Fruit fly (Drosophila melanogaster): ENCODE measurements around the gene Ccdc56.
A peak's percentile ranks its signal among the peaks of the same experiment; 100 is the strongest.

The Ccdc56 gene

DNA sequence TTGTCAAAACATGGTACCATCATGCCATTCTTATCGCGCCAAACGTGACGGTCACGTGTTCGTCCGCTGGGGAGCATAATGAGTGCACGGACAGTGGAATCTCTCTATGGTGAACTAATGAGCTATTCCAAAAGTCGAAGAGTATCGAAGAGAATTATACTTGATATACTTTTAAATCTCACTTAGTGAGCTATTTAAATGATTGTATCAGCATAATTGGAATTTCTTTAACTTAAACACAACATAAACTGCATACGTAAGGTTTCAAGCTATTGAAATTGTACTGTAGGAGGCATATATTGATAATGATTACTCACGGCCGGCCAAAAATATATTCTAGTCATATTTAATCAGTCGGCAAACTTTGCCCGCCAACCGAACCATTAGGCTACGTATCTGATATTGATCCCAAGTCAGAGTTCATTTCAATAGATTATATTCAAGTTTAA lies 12.7 kb downstream of the Ccdc56 start:
- TF ChIP-seq Sox15 (GFP tag; optimal IDR thresholded peaks at IDR 0.05): no peak
- no peak for TF ChIP-seq CG7368 (GFP tag; optimal IDR thresholded peaks at IDR 0.05)
- no peak for TF ChIP-seq Ets96B (tag; optimal IDR thresholded peaks at IDR 0.05)
- no peak for TF ChIP-seq CG1621 (tag; optimal IDR thresholded peaks at IDR 0.05)
- no peak for TF ChIP-seq net (GFP tag; optimal IDR thresholded peaks at IDR 0.05)
- no peak for TF ChIP-seq CG6163 (GFP tag; IDR thresholded peaks at IDR 0.05)
- no peak for TF ChIP-seq Sox14 (GFP tag; optimal IDR thresholded peaks at IDR 0.05)
- no peak for TF ChIP-seq acj6 (GFP tag; optimal IDR thresholded peaks at IDR 0.05)
- TF ChIP-seq esn (GFP tag; optimal IDR thresholded peaks at IDR 0.05): peak; percentile 10
- TF ChIP-seq Hr4 (GFP tag; optimal IDR thresholded peaks at IDR 0.05): no peak
- TF ChIP-seq svp (GFP tag): peak; percentile 87
- no peak for TF ChIP-seq CG10631 (GFP tag; optimal IDR thresholded peaks at IDR 0.05)
- no peak for TF ChIP-seq CG6854 (GFP tag; optimal IDR thresholded peaks at IDR 0.05)
- no peak for TF ChIP-seq CG11902 (GFP tag; optimal IDR thresholded peaks at IDR 0.05)
- TF ChIP-seq dac (GFP tag; optimal IDR thresholded peaks at IDR 0.05): no peak
- TF ChIP-seq spab (GFP tag; optimal IDR thresholded peaks at IDR 0.05): no peak
- no peak for TF ChIP-seq CG8632 (GFP tag; optimal IDR thresholded peaks at IDR 0.05)
- TF ChIP-seq Met (GFP tag; optimal IDR thresholded peaks at IDR 0.05): peak; percentile 11
- no peak for TF ChIP-seq Eip93F (GFP tag; optimal IDR thresholded peaks at IDR 0.05)
- no peak for TF ChIP-seq CG6808 (GFP tag; optimal IDR thresholded peaks at IDR 0.05)
- no peak for TF ChIP-seq CG3032 (tag; optimal IDR thresholded peaks at IDR 0.05)
- TF ChIP-seq Sox102F (GFP tag; optimal IDR thresholded peaks at IDR 0.05): no peak
- TF ChIP-seq Eip78C (GFP tag): peak; percentile 39
- TF ChIP-seq Hr39 (GFP tag; optimal IDR thresholded peaks at IDR 0.05): peak; percentile 8
- no peak for TF ChIP-seq eg (GFP tag; IDR thresholded peaks at IDR 0.05)
- no peak for TF ChIP-seq CG6276 (GFP tag; optimal IDR thresholded peaks at IDR 0.05)
- TF ChIP-seq achi (GFP tag; optimal IDR thresholded peaks at IDR 0.05): no peak
- TF ChIP-seq Smox (GFP tag; optimal IDR thresholded peaks at IDR 0.05): no peak
- TF ChIP-seq CG16779 (tag; optimal IDR thresholded peaks at IDR 0.05): no peak

DNA sequence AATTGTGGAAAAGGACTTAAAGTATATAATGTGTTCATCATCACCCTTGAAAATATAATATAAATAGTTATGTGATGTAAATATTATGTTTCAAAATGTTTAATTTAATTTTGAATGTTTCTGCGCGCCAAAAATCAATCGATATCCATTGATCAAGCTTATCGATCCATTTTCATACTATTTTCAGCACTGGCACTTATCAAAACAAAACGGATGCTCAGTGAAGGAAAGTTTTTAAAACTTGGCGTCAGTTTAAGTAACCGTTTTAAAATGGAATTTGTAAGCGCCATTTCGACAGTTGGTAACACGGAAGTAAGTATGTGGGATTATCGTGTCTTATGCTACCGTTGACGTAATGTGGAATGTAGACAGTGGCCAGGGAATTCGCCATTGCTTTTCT lies 19.4 kb downstream of the Ccdc56 start, which contains the start of gene sunn:
TSS of gene sunn (plus strand) at position 202 of the 400 bp plus-strand sequence.
- TF ChIP-seq topi (GFP tag; optimal IDR thresholded peaks at IDR 0.05) (no peak), svp (GFP tag) (peak; percentile 42)

DNA sequence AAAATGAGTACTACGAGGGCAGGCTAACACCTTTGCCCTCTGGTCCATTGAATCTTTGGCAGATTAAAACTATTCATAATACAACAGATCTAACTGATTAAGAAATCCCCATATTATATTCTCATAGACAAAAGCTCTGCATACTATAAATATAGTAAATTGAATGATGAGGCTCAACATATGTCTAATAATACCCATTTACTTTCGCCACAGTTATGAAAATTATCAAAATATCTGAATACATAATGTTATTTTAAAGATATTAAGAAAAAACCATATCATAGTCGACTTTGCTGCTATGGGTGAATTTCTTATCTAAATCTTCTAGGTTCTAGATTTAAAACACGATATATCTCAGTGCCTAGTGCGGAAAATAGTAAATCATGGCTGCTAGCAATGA lies 23.1 kb downstream of the Ccdc56 start, which contains the start of gene CG32087:
TSS of gene CG32087 (plus strand) at position 301 of the 400 bp plus-strand sequence.
- TF ChIP-seq CG6792 (GFP tag; optimal IDR thresholded peaks at IDR 0.05): no peak
- TF ChIP-seq Gug (GFP tag; IDR thresholded peaks at IDR 0.05): no peak
- TF ChIP-seq CG11294 (GFP tag; IDR thresholded peaks at IDR 0.05): no peak
- no peak for TF ChIP-seq acj6 (GFP tag; optimal IDR thresholded peaks at IDR 0.05)
- no peak for TF ChIP-seq achi (GFP tag; optimal IDR thresholded peaks at IDR 0.05)
- no peak for TF ChIP-seq cyc (GFP tag; optimal IDR thresholded peaks at IDR 0.05)
- TF ChIP-seq net (GFP tag; optimal IDR thresholded peaks at IDR 0.05): no peak
- TF ChIP-seq Eip93F (GFP tag; optimal IDR thresholded peaks at IDR 0.05): no peak
- no peak for TF ChIP-seq Blimp-1 (GFP tag; optimal IDR thresholded peaks at IDR 0.05)
- no peak for TF ChIP-seq fd59A (GFP tag; optimal IDR thresholded peaks at IDR 0.05)
- no peak for TF ChIP-seq eg (GFP tag; IDR thresholded peaks at IDR 0.05)
- no peak for TF ChIP-seq Sox102F (GFP tag; optimal IDR thresholded peaks at IDR 0.05)
- no peak for TF ChIP-seq Met (GFP tag; optimal IDR thresholded peaks at IDR 0.05)
- no peak for TF ChIP-seq CG11902 (GFP tag; optimal IDR thresholded peaks at IDR 0.05)
- TF ChIP-seq OdsH (GFP tag; optimal IDR thresholded peaks at IDR 0.05): no peak
- TF ChIP-seq CG10669 (GFP tag; optimal IDR thresholded peaks at IDR 0.05): no peak
- TF ChIP-seq CG3032 (tag; optimal IDR thresholded peaks at IDR 0.05): no peak
- no peak for TF ChIP-seq CG8319 (GFP tag; optimal IDR thresholded peaks at IDR 0.05)

Measured in whole organism, prepupa.